Worm (Caenorhabditis elegans) whole organism, L2 larva: Measurements from ENCODE around the gene EGAP5.1.

Source experiments
- C34F6.9 ChIP-seq: fragments of 150-350 bp; optimal IDR thresholded peaks from 2 replicates; lab custom pipeline; 2014; ENCODE audit warnings: missing biosample characterization, missing genetic modification characterization
- F13H6.1 ChIP-seq: sonication (generic microtip); optimal IDR thresholded peaks from 2 replicates; lab custom pipeline; 2016; ENCODE audit warnings: missing genetic modification characterization, missing compliant biosample characterization
- R02D3.7 ChIP-seq: fragments of 150-350 bp; optimal IDR thresholded peaks from 2 replicates; lab custom pipeline; 2014; ENCODE audit warnings: missing biosample characterization, missing genetic modification characterization
- Y55F3AM.14 ChIP-seq: fragments of 200-800 bp; sonication (Bioruptor generic); optimal IDR thresholded peaks from 2 replicates; lab custom pipeline; 2018; ENCODE audit warnings: mild to moderate bottlenecking, missing genetic modification characterization, missing compliant biosample characterization
- ZK546.5 ChIP-seq: sonication (generic microtip); optimal IDR thresholded peaks from 2 replicates; lab custom pipeline; 2017; ENCODE audit warnings: missing biosample characterization, missing genetic modification characterization
- alr-1 ChIP-seq: fragments of 150-350 bp; optimal IDR thresholded peaks from 2 replicates; lab custom pipeline; 2014; ENCODE audit warnings: missing biosample characterization, missing genetic modification characterization
- aly-2 ChIP-seq: fragments of 150-350 bp; optimal IDR thresholded peaks from 2 replicates; lab custom pipeline; 2014; ENCODE audit warnings: missing biosample characterization, missing genetic modification characterization
- ama-1 ChIP-seq: fragments of 150-350 bp; optimal IDR thresholded peaks from 2 replicates; lab custom pipeline; 2018; ENCODE audit warnings: inconsistent platforms
- blmp-1 ChIP-seq: sonication (generic microtip); optimal IDR thresholded peaks from 2 replicates; lab custom pipeline; 2017; ENCODE audit warnings: missing genetic modification characterization, mild to moderate bottlenecking, missing compliant biosample characterization, antibody characterized with exemption, moderate library complexity; ENCODE audit not compliant: insufficient read depth
- ceh-16 ChIP-seq: fragments of 150-350 bp; optimal IDR thresholded peaks from 2 replicates; lab custom pipeline; 2014; ENCODE audit warnings: missing biosample characterization, missing genetic modification characterization
- ceh-82 ChIP-seq: fragments of 150-350 bp; optimal IDR thresholded peaks from 2 replicates; lab custom pipeline; 2014; ENCODE audit warnings: missing biosample characterization, missing genetic modification characterization
- crh-2 ChIP-seq: sonication (generic microtip); optimal IDR thresholded peaks from 2 replicates; lab custom pipeline; 2017; ENCODE audit warnings: missing biosample characterization, missing genetic modification characterization
- dmd-4 ChIP-seq: sonication (generic microtip); optimal IDR thresholded peaks from 2 replicates; lab custom pipeline; 2017; ENCODE audit warnings: missing biosample characterization, missing genetic modification characterization
- egl-27 ChIP-seq: sonication (generic microtip); optimal IDR thresholded peaks from 3 replicates; lab custom pipeline; 2017; ENCODE audit warnings: missing biosample characterization, missing genetic modification reagents, missing genetic modification characterization
- elt-3 ChIP-seq: sonication (generic microtip); optimal IDR thresholded peaks from 2 replicates; lab custom pipeline; 2017; ENCODE audit warnings: missing biosample characterization, missing genetic modification characterization
- fos-1 ChIP-seq: fragments of 150-350 bp; optimal IDR thresholded peaks from 2 replicates; lab custom pipeline; 2014; ENCODE audit warnings: missing biosample characterization, missing genetic modification characterization
- gmeb-1 ChIP-seq: fragments of 150-350 bp; optimal IDR thresholded peaks from 2 replicates; lab custom pipeline; 2014; ENCODE audit warnings: missing biosample characterization, missing genetic modification characterization
- lin-11 ChIP-seq: fragments of 150-350 bp; sonication (generic microtip); optimal IDR thresholded peaks from 2 replicates; lab custom pipeline; 2014; ENCODE audit warnings: missing biosample characterization, missing genetic modification characterization, inconsistent platforms, mixed read lengths
- lin-13 ChIP-seq: fragments of 150-350 bp; optimal IDR thresholded peaks from 2 replicates; lab custom pipeline; 2014; ENCODE audit warnings: missing biosample characterization, missing genetic modification reagents, missing genetic modification characterization
- lsy-2 ChIP-seq, 2 experiments: fragments of 150-350 bp in 1 of 2; sonication (generic microtip) in 1 of 2; optimal IDR thresholded peaks; 2 replicates each; lab custom pipeline; 2014 to 2017; ENCODE audit warnings: missing biosample characterization in 2 of 2, missing genetic modification characterization in 2 of 2
- mab-5 ChIP-seq: fragments of 150-350 bp; optimal IDR thresholded peaks from 2 replicates; lab custom pipeline; 2014; ENCODE audit warnings: missing biosample characterization, missing genetic modification characterization
- mbf-1 ChIP-seq: sonication (generic microtip); optimal IDR thresholded peaks from 2 replicates; lab custom pipeline; 2017; ENCODE audit warnings: missing biosample characterization, missing genetic modification characterization
- nhr-11 ChIP-seq: fragments of 150-350 bp; optimal IDR thresholded peaks from 2 replicates; lab custom pipeline; 2014; ENCODE audit warnings: missing biosample characterization, missing genetic modification characterization
- nhr-12 ChIP-seq: fragments of 150-350 bp; optimal IDR thresholded peaks from 2 replicates; lab custom pipeline; 2014; ENCODE audit warnings: missing biosample characterization, missing genetic modification characterization
- nhr-129 ChIP-seq: fragments of 150-350 bp; optimal IDR thresholded peaks from 2 replicates; lab custom pipeline; 2014; ENCODE audit warnings: missing biosample characterization, missing genetic modification characterization
- nhr-21 ChIP-seq: fragments of 150-350 bp; optimal IDR thresholded peaks from 2 replicates; lab custom pipeline; 2014; ENCODE audit warnings: missing biosample characterization, missing genetic modification characterization
- nhr-237 ChIP-seq: fragments of 150-350 bp; optimal IDR thresholded peaks from 2 replicates; lab custom pipeline; 2014; ENCODE audit warnings: missing biosample characterization, missing genetic modification characterization
- nhr-25 ChIP-seq: fragments of 150-350 bp; sonication (generic microtip); optimal IDR thresholded peaks from 3 replicates; lab custom pipeline; 2014; ENCODE audit warnings: missing biosample characterization, missing genetic modification characterization
- nhr-6 ChIP-seq: fragments of 150-350 bp; optimal IDR thresholded peaks from 2 replicates; lab custom pipeline; 2014; ENCODE audit warnings: missing biosample characterization, missing genetic modification characterization
- peb-1 ChIP-seq: fragments of 150-350 bp; optimal IDR thresholded peaks from 2 replicates; lab custom pipeline; 2014; ENCODE audit warnings: missing biosample characterization, missing genetic modification characterization
- sem-4 ChIP-seq: fragments of 150-350 bp; optimal IDR thresholded peaks from 2 replicates; lab custom pipeline; 2014; ENCODE audit warnings: missing biosample characterization, missing genetic modification reagents, missing genetic modification characterization
- skn-1 ChIP-seq: sonication (generic microtip); optimal IDR thresholded peaks from 2 replicates; lab custom pipeline; 2017; ENCODE audit warnings: missing biosample characterization, missing genetic modification characterization
- sma-3 ChIP-seq: sonication (generic microtip); optimal IDR thresholded peaks from 2 replicates; lab custom pipeline; 2016; ENCODE audit warnings: missing genetic modification reagents, missing genetic modification characterization, missing compliant biosample characterization
- sma-9 ChIP-seq, 2 experiments: fragments of 150-350 bp in 1 of 2; sonication (generic microtip) in 1 of 2; optimal IDR thresholded peaks; 2 replicates each; lab custom pipeline; 2014 to 2016; ENCODE audit warnings: missing genetic modification characterization in 2 of 2, mild to moderate bottlenecking in 1 of 2, missing biosample characterization in 1 of 2, missing compliant biosample characterization in 1 of 2, missing genetic modification reagents in 1 of 2, moderate library complexity in 1 of 2
- snpc-4 ChIP-seq: fragments of 150-350 bp; optimal IDR thresholded peaks from 2 replicates; lab custom pipeline; 2014; ENCODE audit warnings: missing biosample characterization, missing genetic modification characterization
- unc-39 ChIP-seq: fragments of 150-350 bp; optimal IDR thresholded peaks from 2 replicates; lab custom pipeline; 2014; ENCODE audit warnings: missing biosample characterization, missing genetic modification characterization
- unc-55 ChIP-seq: fragments of 150-350 bp; sonication (generic microtip); optimal IDR thresholded peaks from 3 replicates; lab custom pipeline; 2014; ENCODE audit warnings: missing biosample characterization, missing genetic modification reagents, missing genetic modification characterization
- zag-1 ChIP-seq: fragments of 150-350 bp; optimal IDR thresholded peaks from 2 replicates; lab custom pipeline; 2014; ENCODE audit warnings: missing biosample characterization, missing genetic modification characterization
- ztf-1 ChIP-seq: fragments of 200-800 bp; sonication (Bioruptor generic); conservative IDR thresholded peaks from 2 replicates; pipeline ENCODE4 v1.3.6; 2022; ENCODE audit warnings: missing genetic modification characterization, missing compliant biosample characterization
- ztf-11 ChIP-seq: sonication (generic microtip); optimal IDR thresholded peaks from 2 replicates; lab custom pipeline; 2017; ENCODE audit warnings: missing biosample characterization, missing genetic modification characterization

The EGAP5.1 gene

ce11 chrX:5137716-5138470 lies 25.0 kb upstream of the EGAP5.1 start:
- TF ChIP-seq ceh-16 (tag; lab: Kevin White, UChicago) = peak; percentile 49
- TF ChIP-seq sma-9 (GFP tag; optimal IDR thresholded peaks at IDR 0.05; lab: Kevin White, UChicago) = peak; percentile 42
- TF ChIP-seq sma-9 (tag; optimal IDR thresholded peaks at IDR 0.05; lab: Kevin White, UChicago) = no peak
- no peak for TF ChIP-seq mab-5 (tag; lab: Kevin White, UChicago)
- peak; percentile 5 for TF ChIP-seq nhr-129
- peak; percentile 27 for TF ChIP-seq nhr-25 (tag; lab: Kevin White, UChicago)

- TF ChIP-seq nhr-6 (tag; lab: Kevin White, UChicago) = no peak
- no peak for TF ChIP-seq dmd-4 (tag; lab: Kevin White, UChicago)
- TF ChIP-seq blmp-1 = no peak
- no peak for TF ChIP-seq ZK546.5 (tag; lab: Kevin White, UChicago)
- TF ChIP-seq unc-55 (GFP tag; lab: Kevin White, UChicago) = peak; percentile 21
- peak; percentile 31 for TF ChIP-seq C34F6.9 (tag; lab: Kevin White, UChicago)
- TF ChIP-seq ztf-11 (tag; lab: Kevin White, UChicago) = no peak
- TF ChIP-seq nhr-12 (tag; lab: Kevin White, UChicago) = no peak
- no peak for TF ChIP-seq nhr-11 (tag; lab: Kevin White, UChicago)
- TF ChIP-seq sma-9 (GFP tag; optimal IDR thresholded peaks at IDR 0.05; lab: Kevin White, UChicago) = peak; percentile 41
- TF ChIP-seq sma-9 (tag; optimal IDR thresholded peaks at IDR 0.05; lab: Kevin White, UChicago) = no peak
- TF ChIP-seq snpc-4 (tag; lab: Kevin White, UChicago) = no peak
- no peak for TF ChIP-seq crh-2 (tag; lab: Kevin White, UChicago)
- no peak for TF ChIP-seq gmeb-1 (tag; lab: Kevin White, UChicago)
- no peak for TF ChIP-seq sma-3 (GFP tag; lab: Kevin White, UChicago)
- TF ChIP-seq skn-1 = no peak
- TF ChIP-seq nhr-25 (tag; lab: Kevin White, UChicago) = no peak
- TF ChIP-seq nhr-237 = no peak
- no peak for TF ChIP-seq aly-2 (tag; lab: Kevin White, UChicago)
- TF ChIP-seq ceh-16 (tag; lab: Kevin White, UChicago) = no peak
- no peak for TF ChIP-seq R02D3.7 (tag; lab: Kevin White, UChicago)
- no peak for TF ChIP-seq ama-1 (lab: Kevin White, UChicago)
- TF ChIP-seq ztf-1 (GFP tag; lab: Robert Waterston, UW) = no peak
- no peak for TF ChIP-seq egl-27
- TF ChIP-seq unc-39 (tag; lab: Kevin White, UChicago) = no peak
- no peak for TF ChIP-seq ceh-82 (tag; lab: Kevin White, UChicago)
- TF ChIP-seq zag-1 (tag; lab: Kevin White, UChicago) = no peak
- TF ChIP-seq nhr-21 (tag; lab: Kevin White, UChicago) = no peak
- no peak for TF ChIP-seq lin-13
- no peak for TF ChIP-seq F13H6.1 (tag; lab: Kevin White, UChicago)
- no peak for TF ChIP-seq mab-5 (tag; lab: Kevin White, UChicago)
- TF ChIP-seq elt-3 (tag; lab: Kevin White, UChicago) = no peak
- peak; percentile 19 for TF ChIP-seq Y55F3AM.14 (GFP tag; lab: Kevin White, UChicago)
- no peak for TF ChIP-seq mbf-1
- no peak for TF ChIP-seq sem-4 (tag; lab: Kevin White, UChicago)
- TF ChIP-seq, all 48 proteins: peak for 4
Observed at ce11 chrX:5140177-5140576, 22.7 kb upstream of the EGAP5.1 start.

- peak; percentile 69 for TF ChIP-seq F13H6.1 (tag; lab: Kevin White, UChicago)
- no peak for TF ChIP-seq unc-55 (GFP tag; lab: Kevin White, UChicago)
- TF ChIP-seq lsy-2 (tag; optimal IDR thresholded peaks at IDR 0.05; lab: Kevin White, UChicago) = no peak
Observed at ce11 chrX:5142403-5142802, 20.5 kb upstream of the EGAP5.1 start.

- no peak for TF ChIP-seq alr-1 (tag; lab: Kevin White, UChicago)
- no peak for TF ChIP-seq lin-11 (tag; lab: Kevin White, UChicago)
- no peak for TF ChIP-seq fos-1
- no peak for TF ChIP-seq zag-1 (tag; lab: Kevin White, UChicago)
- no peak for TF ChIP-seq F13H6.1 (tag; lab: Kevin White, UChicago)
- no peak for TF ChIP-seq ZK546.5 (tag; lab: Kevin White, UChicago)
- no peak for TF ChIP-seq snpc-4 (tag; lab: Kevin White, UChicago)
- TF ChIP-seq nhr-129 = no peak
- TF ChIP-seq nhr-12 (tag; lab: Kevin White, UChicago) = no peak
- TF ChIP-seq peb-1 (tag; lab: Kevin White, UChicago) = no peak
- TF ChIP-seq lsy-2 (tag; optimal IDR thresholded peaks at IDR 0.05; lab: Kevin White, UChicago) = no peak
- no peak for TF ChIP-seq sma-9 (GFP tag; optimal IDR thresholded peaks at IDR 0.05; lab: Kevin White, UChicago)
- TF ChIP-seq sma-9 (tag; optimal IDR thresholded peaks at IDR 0.05; lab: Kevin White, UChicago) = no peak
- TF ChIP-seq mbf-1 = no peak
- no peak for TF ChIP-seq blmp-1
Observed at ce11 chrX:5147918-5148317, 14.9 kb upstream of the EGAP5.1 start, which contains the start of gene C31H2.14. Gene C31H2.14 (plus strand): TSS chrX:5148218.
